Worm (Caenorhabditis elegans) whole organism, L3 larva: ENCODE measurements around the gene ins-7.
A peak's percentile ranks its signal among the peaks of the same experiment; 100 is the strongest.

Experiments
- aly-2 ChIP-seq: fragments of 150-350 bp; optimal IDR thresholded peaks from 2 replicates; lab custom pipeline; 2014; ENCODE audit warnings: missing biosample characterization, missing genetic modification characterization
- ama-1 ChIP-seq: fragments of 150-350 bp; optimal IDR thresholded peaks from 2 replicates; lab custom pipeline; 2018
- ceh-16 ChIP-seq: sonication (generic microtip); optimal IDR thresholded peaks from 2 replicates; lab custom pipeline; 2017; ENCODE audit warnings: missing biosample characterization, missing genetic modification characterization
- ceh-28 ChIP-seq: fragments of 150-350 bp; optimal IDR thresholded peaks from 2 replicates; lab custom pipeline; 2014; ENCODE audit warnings: missing biosample characterization, missing genetic modification reagents, missing genetic modification characterization
- ceh-82 ChIP-seq: fragments of 150-350 bp; optimal IDR thresholded peaks from 2 replicates; lab custom pipeline; 2014; ENCODE audit warnings: missing biosample characterization, missing genetic modification characterization
- ceh-9 ChIP-seq: sonication (generic microtip); optimal IDR thresholded peaks from 2 replicates; lab custom pipeline; 2018; ENCODE audit warnings: missing biosample characterization, missing genetic modification characterization
- egl-5 ChIP-seq: fragments of 150-350 bp; optimal IDR thresholded peaks from 2 replicates; lab custom pipeline; 2017; ENCODE audit warnings: missing biosample characterization, missing genetic modification reagents, missing genetic modification characterization, inconsistent platforms
- elt-2 ChIP-seq: sonication (generic microtip); optimal IDR thresholded peaks from 2 replicates; lab custom pipeline; 2016; ENCODE audit warnings: missing genetic modification reagents, mild to moderate bottlenecking, missing genetic modification characterization, missing compliant biosample characterization
- eor-1 ChIP-seq, 2 experiments: fragments of 150-350 bp; optimal IDR thresholded peaks; 2 replicates each; lab custom pipeline; 2014 to 2018; ENCODE audit warnings: missing biosample characterization in 2 of 2, missing genetic modification characterization in 2 of 2
- fkh-10 ChIP-seq: sonication (generic microtip); optimal IDR thresholded peaks from 2 replicates; lab custom pipeline; 2017; ENCODE audit warnings: missing biosample characterization, missing genetic modification reagents, missing genetic modification characterization
- fkh-2 ChIP-seq: fragments of 150-350 bp; optimal IDR thresholded peaks from 2 replicates; lab custom pipeline; 2014; ENCODE audit warnings: missing biosample characterization, missing genetic modification reagents, missing genetic modification characterization
- hmg-11 ChIP-seq: sonication (generic microtip); optimal IDR thresholded peaks from 2 replicates; lab custom pipeline; 2016; ENCODE audit warnings: missing genetic modification characterization, missing compliant biosample characterization
- jun-1 ChIP-seq: fragments of 150-350 bp; optimal IDR thresholded peaks from 2 replicates; lab custom pipeline; 2014; ENCODE audit warnings: missing biosample characterization, missing genetic modification reagents, missing genetic modification characterization
- lin-39 ChIP-seq: fragments of 150-350 bp; optimal IDR thresholded peaks from 2 replicates; lab custom pipeline; 2018; ENCODE audit warnings: missing biosample characterization, missing genetic modification reagents, missing genetic modification characterization
- lsy-12 ChIP-seq: sonication (generic microtip); optimal IDR thresholded peaks from 2 replicates; lab custom pipeline; 2016; ENCODE audit warnings: mild to moderate bottlenecking, missing genetic modification characterization, missing compliant biosample characterization
- mdl-1 ChIP-seq: fragments of 150-350 bp; optimal IDR thresholded peaks from 2 replicates; lab custom pipeline; 2014; ENCODE audit warnings: missing biosample characterization, missing genetic modification characterization
- mml-1 ChIP-seq: fragments of 150-350 bp; sonication (generic microtip); optimal IDR thresholded peaks from 3 replicates; lab custom pipeline; 2014; ENCODE audit warnings: missing biosample characterization, missing genetic modification characterization
- nfya-1 ChIP-seq: sonication (generic microtip); optimal IDR thresholded peaks from 2 replicates; lab custom pipeline; 2017; ENCODE audit warnings: missing genetic modification characterization, mild to moderate bottlenecking, missing compliant biosample characterization, antibody characterized with exemption, moderate library complexity; ENCODE audit not compliant: insufficient read depth
- nhr-11 ChIP-seq: fragments of 150-350 bp; optimal IDR thresholded peaks from 2 replicates; lab custom pipeline; 2014; ENCODE audit warnings: missing biosample characterization, missing genetic modification characterization
- nhr-12 ChIP-seq: fragments of 150-350 bp; optimal IDR thresholded peaks from 2 replicates; lab custom pipeline; 2014; ENCODE audit warnings: missing biosample characterization, missing genetic modification characterization
- nhr-23 ChIP-seq: fragments of 150-350 bp; optimal IDR thresholded peaks from 2 replicates; lab custom pipeline; 2014; ENCODE audit warnings: missing biosample characterization, missing genetic modification reagents, missing genetic modification characterization
- nhr-25 ChIP-seq: sonication (generic microtip); optimal IDR thresholded peaks from 2 replicates; lab custom pipeline; 2017; ENCODE audit warnings: missing biosample characterization, missing genetic modification characterization
- nhr-28 ChIP-seq: fragments of 150-350 bp; optimal IDR thresholded peaks from 2 replicates; lab custom pipeline; 2014; ENCODE audit warnings: missing biosample characterization, missing genetic modification characterization
- nhr-43 ChIP-seq: sonication (generic microtip); optimal IDR thresholded peaks from 2 replicates; lab custom pipeline; 2016; ENCODE audit warnings: mild to moderate bottlenecking, missing genetic modification characterization, missing compliant biosample characterization; ENCODE audit not compliant: poor library complexity, severe bottlenecking
- nhr-76 ChIP-seq: fragments of 150-350 bp; sonication (generic microtip); optimal IDR thresholded peaks from 5 replicates; lab custom pipeline; 2014; ENCODE audit warnings: missing biosample characterization, missing genetic modification characterization
- pha-4 ChIP-seq: fragments of 150-350 bp; optimal IDR thresholded peaks from 2 replicates; lab custom pipeline; 2014; ENCODE audit warnings: missing biosample characterization, missing genetic modification reagents, missing genetic modification characterization
- pqm-1 ChIP-seq: fragments of 150-350 bp; optimal IDR thresholded peaks from 2 replicates; lab custom pipeline; 2017; ENCODE audit warnings: missing biosample characterization, missing genetic modification characterization, inconsistent platforms
- sea-2 ChIP-seq: fragments of 150-350 bp; sonication (generic microtip); optimal IDR thresholded peaks from 4 replicates; lab custom pipeline; 2014; ENCODE audit warnings: missing biosample characterization, missing genetic modification reagents, missing genetic modification characterization
- skn-1 ChIP-seq: fragments of 150-350 bp; optimal IDR thresholded peaks from 2 replicates; lab custom pipeline; 2014; ENCODE audit warnings: missing biosample characterization, missing genetic modification characterization
- snpc-4 ChIP-seq: fragments of 150-350 bp; optimal IDR thresholded peaks from 2 replicates; lab custom pipeline; 2014; ENCODE audit warnings: missing biosample characterization, missing genetic modification characterization
- tbx-2 ChIP-seq: sonication (generic microtip); optimal IDR thresholded peaks from 2 replicates; lab custom pipeline; 2016; ENCODE audit warnings: mild to moderate bottlenecking, missing genetic modification characterization, missing compliant biosample characterization
- unc-39 ChIP-seq: sonication (generic microtip); optimal IDR thresholded peaks from 4 replicates; lab custom pipeline; 2017; ENCODE audit warnings: missing biosample characterization, missing genetic modification characterization
- zag-1 ChIP-seq: fragments of 150-350 bp; optimal IDR thresholded peaks from 2 replicates; lab custom pipeline; 2014; ENCODE audit warnings: missing biosample characterization, missing genetic modification characterization
- ztf-11 ChIP-seq: fragments of 150-350 bp; optimal IDR thresholded peaks from 2 replicates; lab custom pipeline; 2014; ENCODE audit warnings: missing biosample characterization, missing genetic modification characterization
- ztf-4 ChIP-seq: fragments of 150-350 bp; optimal IDR thresholded peaks from 2 replicates; lab custom pipeline; 2014; ENCODE audit warnings: missing biosample characterization, missing genetic modification characterization

Gene ins-7

ce11 chrIV:9717844-9718243 is 35.2 kb upstream of the ins-7 start:
- peak; percentile 15 for TF ChIP-seq skn-1
- no peak for TF ChIP-seq aly-2 (tag; lab: Kevin White, UChicago)

DNA sequence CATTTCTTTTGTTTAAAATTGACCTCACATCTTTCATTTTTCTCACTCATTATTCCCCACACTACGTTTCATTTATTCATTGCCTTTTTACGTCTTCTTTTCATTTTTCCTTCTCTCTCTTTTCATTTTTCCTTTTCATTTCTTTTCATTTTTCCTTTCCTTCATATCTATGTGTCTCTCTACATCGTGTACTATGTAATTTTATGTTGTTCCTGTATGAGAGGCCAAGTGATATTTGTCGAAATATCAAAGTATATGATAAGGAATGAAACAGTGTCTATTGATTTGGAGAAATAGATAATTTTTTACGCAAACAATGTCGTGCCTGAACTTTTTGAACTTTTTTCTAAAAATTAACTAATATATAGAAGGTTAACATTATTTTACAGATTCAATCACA is 33.8 kb upstream of the ins-7 start:
- TF ChIP-seq skn-1 (peak; percentile 97), lin-39 (tag; lab: Kevin White, UChicago) (no peak), egl-5 (tag; lab: Kevin White, UChicago) (no peak), nhr-28 (tag; lab: Kevin White, UChicago) (no peak), hmg-11 (no peak), nhr-23 (tag; lab: Kevin White, UChicago) (peak; percentile 49), zag-1 (tag; lab: Kevin White, UChicago) (no peak), lsy-12 (no peak), nhr-25 (tag; lab: Kevin White, UChicago) (peak; percentile 36), mdl-1 (tag; lab: Kevin White, UChicago) (no peak), pha-4 (peak; percentile 59), elt-2 (peak; percentile 76), ceh-28 (peak; percentile 59), sea-2 (GFP tag; lab: Kevin White, UChicago) (no peak), pqm-1 (tag; lab: Kevin White, UChicago) (peak; percentile 72), fkh-10 (GFP tag; lab: Kevin White, UChicago) (no peak), snpc-4 (peak; percentile 23), nhr-12 (tag; lab: Kevin White, UChicago) (no peak), aly-2 (tag; lab: Kevin White, UChicago) (no peak)

- TF ChIP-seq ztf-11 (tag; lab: Kevin White, UChicago) (no peak), fkh-2 (tag; lab: Kevin White, UChicago) (no peak), ceh-16 (no peak), pha-4 (no peak), eor-1 (tag; optimal IDR thresholded peaks at IDR 0.05; lab: Kevin White, UChicago) (no peak), zag-1 (tag; lab: Kevin White, UChicago) (no peak), nhr-25 (tag; lab: Kevin White, UChicago) (no peak), ceh-82 (tag; lab: Kevin White, UChicago) (no peak), snpc-4 (no peak), nhr-11 (tag; lab: Kevin White, UChicago) (no peak), egl-5 (tag; lab: Kevin White, UChicago) (no peak), mdl-1 (tag; lab: Kevin White, UChicago) (no peak)
Observed at ce11 chrIV:9714264-9714663, 31.6 kb upstream of the ins-7 start.

- TF ChIP-seq nhr-43 (tag; lab: Kevin White, UChicago) (no peak), ceh-9 (tag; lab: Kevin White, UChicago) (no peak), elt-2 (no peak), tbx-2 (tag; lab: Kevin White, UChicago) (no peak), nhr-76 (no peak), ama-1 (lab: Kevin White, UChicago) (no peak)
Observed at ce11 chrIV:9712782-9713181, 30.1 kb upstream of the ins-7 start, which contains the start of gene K01H12.4. TSS of gene K01H12.4 (plus strand) at chrIV:9713082.

DNA sequence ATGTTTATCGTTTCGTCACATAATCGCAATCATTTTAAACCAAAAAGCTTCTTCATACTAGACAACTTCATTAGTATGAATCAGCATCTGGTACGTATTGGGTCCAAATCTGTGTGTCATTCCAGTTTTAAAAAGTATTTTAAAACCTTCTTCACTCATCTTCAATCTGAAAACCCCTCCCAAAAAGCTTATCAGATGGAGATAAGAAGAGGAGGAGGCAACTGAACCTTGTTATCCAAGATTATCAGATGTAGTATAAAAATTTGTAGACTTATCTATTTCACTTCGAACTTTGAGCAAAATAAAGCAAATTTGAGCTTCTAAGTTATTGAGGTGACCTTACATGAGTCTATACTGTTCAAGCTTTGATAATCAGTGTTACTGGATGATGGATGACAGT is 27.2 kb upstream of the ins-7 start, which contains the start of gene nhr-38:
Gene nhr-38, plus strand, starts transcription at position 301 of the 400 bp plus-strand sequence.
- TF ChIP-seq skn-1 (no peak), fkh-10 (GFP tag; lab: Kevin White, UChicago) (no peak), jun-1 (tag; lab: Kevin White, UChicago) (no peak), nhr-12 (tag; lab: Kevin White, UChicago) (no peak), nfya-1 (tag; lab: Kevin White, UChicago) (no peak), nhr-25 (tag; lab: Kevin White, UChicago) (no peak), unc-39 (no peak), ztf-4 (no peak), fkh-2 (tag; lab: Kevin White, UChicago) (no peak), pqm-1 (tag; lab: Kevin White, UChicago) (no peak), pha-4 (no peak), sea-2 (GFP tag; lab: Kevin White, UChicago) (no peak), nhr-28 (tag; lab: Kevin White, UChicago) (no peak), mml-1 (no peak)
- TF ChIP-seq, all 47 proteins: peak for 0
